In the genomic region with DNA sequence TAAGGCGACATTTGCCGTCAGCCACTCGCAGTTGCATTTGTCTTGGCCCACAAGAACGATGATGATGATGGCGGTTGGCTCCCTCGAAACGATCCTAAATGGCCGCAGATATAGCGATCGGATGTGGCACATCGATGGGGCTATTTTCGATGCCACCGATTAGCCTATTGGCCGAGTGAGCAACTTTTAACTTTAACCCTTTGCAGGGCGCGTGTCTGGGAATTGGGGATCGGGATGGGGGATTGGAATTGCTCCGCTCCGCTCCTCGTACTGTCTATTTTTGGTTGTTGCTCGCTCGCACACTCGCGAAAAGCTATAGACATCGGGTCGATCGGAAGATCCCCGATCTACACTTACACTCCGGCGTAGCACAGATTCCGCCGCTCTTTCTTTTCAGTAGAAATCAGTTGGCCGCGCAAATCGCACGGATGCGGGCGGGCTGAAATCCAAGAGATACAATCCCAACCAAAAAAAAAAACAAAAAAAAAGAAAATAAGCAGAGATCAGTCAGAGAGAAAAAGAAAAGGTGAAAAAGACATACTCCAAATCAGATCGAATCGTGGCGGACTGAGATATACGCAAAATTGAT, we compare ENCODE assay signal across 3 fruit fly cellular contexts.
A peak's percentile ranks its signal among the peaks of the same experiment; 100 is the strongest.
TF ChIP-seq lines count a peak whose summit lies in the region.

Gene CG8519 (plus strand): TSS at position 393 of the 589 bp plus-strand sequence.

- no peak for TF ChIP-seq CTCF in whole organism, embryonic (GFP tag; optimal IDR thresholded peaks at IDR 0.05; lab: Kevin White, UChicago)

TF ChIP-seq in whole organism, embryonic, 481 proteins besides CTCF, POLR2A, EP300 and RAD21 (continues in another document):
- TF ChIP-seq zen2 (GFP tag; IDR thresholded peaks at IDR 0.05; lab: Robert Waterston, UW; ENCODE audit: partially characterized antibody): 0 out of 3 replicates have a peak, but pooled peaks have one; percentile 6
- no peak for TF ChIP-seq fd96Cb (tag; optimal IDR thresholded peaks at IDR 0.05; lab: Kevin White, UChicago)
- TF ChIP-seq Trl (optimal IDR thresholded peaks at IDR 0.05; lab: Kevin White, UChicago): peak in 1 of 2 experiments; percentile 14
- TF ChIP-seq Trl (GFP tag; optimal IDR thresholded peaks at IDR 0.05; lab: Kevin White, UChicago): no peak
- 0 out of 3 replicates have a peak, but pooled peaks have one; percentile 19 for TF ChIP-seq so (GFP tag; IDR thresholded peaks at IDR 0.05; lab: Robert Waterston, UW)
- peak; percentile 27 for TF ChIP-seq CG10543 (GFP tag; optimal IDR thresholded peaks at IDR 0.05; lab: Kevin White, UChicago)
- peak in 1 of 2 experiments; percentile 85 for TF ChIP-seq Hr78 (GFP tag; optimal IDR thresholded peaks at IDR 0.05; lab: Kevin White, UChicago)
- 0 out of 3 replicates have a peak, but pooled peaks have one; percentile 6 for TF ChIP-seq Opbp (GFP tag; IDR thresholded peaks at IDR 0.05; lab: Robert Waterston, UW; ENCODE audit: partially characterized antibody)
- no peak for TF ChIP-seq slou (GFP tag; optimal IDR thresholded peaks at IDR 0.05; lab: Kevin White, UChicago)
- 0 out of 3 replicates have a peak, but pooled peaks have one; percentile 14 for TF ChIP-seq ci (GFP tag; IDR thresholded peaks at IDR 0.05; lab: Robert Waterston, UW)
- TF ChIP-seq row (GFP tag; IDR thresholded peaks at IDR 0.05; lab: Robert Waterston, UW): no peak
- no peak for TF ChIP-seq Dref (GFP tag; IDR thresholded peaks at IDR 0.05; lab: Robert Waterston, UW)
- 0 out of 3 replicates have a peak, but pooled peaks have one; percentile 29 for TF ChIP-seq CG6175 (GFP tag; IDR thresholded peaks at IDR 0.05; lab: Robert Waterston, UW)
- no peak for TF ChIP-seq nmo (GFP tag; optimal IDR thresholded peaks at IDR 0.05; lab: Kevin White, UChicago)
- peak; percentile 98 for TF ChIP-seq CG12769 (tag; optimal IDR thresholded peaks at IDR 0.05; lab: Kevin White, UChicago)
- no peak for TF ChIP-seq abd-A (tag; optimal IDR thresholded peaks at IDR 0.05; lab: Kevin White, UChicago)
- peak; percentile 82 for TF ChIP-seq Deaf1 (tag; optimal IDR thresholded peaks at IDR 0.05; lab: Kevin White, UChicago)
- TF ChIP-seq Spps (tag; optimal IDR thresholded peaks at IDR 0.05; lab: Kevin White, UChicago): no peak
- TF ChIP-seq toy (GFP tag; IDR thresholded peaks at IDR 0.05; lab: Robert Waterston, UW): no peak
- TF ChIP-seq Elba2 (GFP tag; optimal IDR thresholded peaks at IDR 0.05; lab: Kevin White, UChicago): no peak
- TF ChIP-seq CG32772 (GFP tag; IDR thresholded peaks at IDR 0.05; lab: Robert Waterston, UW): peak; percentile 36; the same call in 1 of the 2 replicates
- 0 out of 2 replicates have a peak, but pooled peaks have one; percentile 46 for TF ChIP-seq rib (GFP tag; IDR thresholded peaks at IDR 0.05; lab: Robert Waterston, UW)
- TF ChIP-seq jumu (GFP tag; optimal IDR thresholded peaks at IDR 0.05; lab: Kevin White, UChicago): no peak
- TF ChIP-seq Drgx (GFP tag; IDR thresholded peaks at IDR 0.05; lab: Robert Waterston, UW): peak; percentile 35; the same call in 1 of the 2 replicates
- TF ChIP-seq Nf-YA (GFP tag; IDR thresholded peaks at IDR 0.05; lab: Robert Waterston, UW): no peak

TF ChIP-seq in whole organism, prepupa, 60 proteins besides CTCF, POLR2A, EP300 and RAD21:
- TF ChIP-seq Hr39 (GFP tag; optimal IDR thresholded peaks at IDR 0.05; lab: Kevin White, UChicago) (no peak), eg (GFP tag; IDR thresholded peaks at IDR 0.05; lab: Robert Waterston, UW) (peak; percentile 79), CG15336 (GFP tag; IDR thresholded peaks at IDR 0.05; lab: Robert Waterston, UW) (peak; percentile 56), fkh (GFP tag; optimal IDR thresholded peaks at IDR 0.05; lab: Kevin White, UChicago) (no peak), Ets21C (GFP tag; optimal IDR thresholded peaks at IDR 0.05; lab: Kevin White, UChicago) (no peak), CG6276 (GFP tag; optimal IDR thresholded peaks at IDR 0.05; lab: Kevin White, UChicago) (peak; percentile 1), CG8119 (GFP tag; IDR thresholded peaks at IDR 0.05; lab: Robert Waterston, UW) (peak; percentile 59; the same call in 2 of the 3 replicates), CG32006 (GFP tag; optimal IDR thresholded peaks at IDR 0.05; lab: Kevin White, UChicago) (no peak)

TF ChIP-seq in whole organism, pupa, 21 proteins besides CTCF, POLR2A, EP300 and RAD21:
- TF ChIP-seq CG12605 (GFP tag; IDR thresholded peaks at IDR 0.05; lab: Robert Waterston, UW): no peak
- no peak for TF ChIP-seq CG9948 (tag; optimal IDR thresholded peaks at IDR 0.05; lab: Kevin White, UChicago)
- TF ChIP-seq rn (GFP tag; IDR thresholded peaks at IDR 0.05; lab: Robert Waterston, UW): no peak
- TF ChIP-seq CG15710 (tag; optimal IDR thresholded peaks at IDR 0.05; lab: Kevin White, UChicago): no peak
- no peak for TF ChIP-seq CG8301 (tag; optimal IDR thresholded peaks at IDR 0.05; lab: Kevin White, UChicago)
- TF ChIP-seq gl (tag; optimal IDR thresholded peaks at IDR 0.05; lab: Kevin White, UChicago): no peak
- TF ChIP-seq CG32121 (GFP tag; IDR thresholded peaks at IDR 0.05; lab: Robert Waterston, UW): peak; percentile 65
- TF ChIP-seq CG4496 (GFP tag; IDR thresholded peaks at IDR 0.05; lab: Robert Waterston, UW): peak; percentile 60; the same call in 2 of the 3 replicates
- TF ChIP-seq CG13204 (GFP tag; optimal IDR thresholded peaks at IDR 0.05; lab: Kevin White, UChicago): no peak
- no peak for TF ChIP-seq Pif1B (GFP tag; optimal IDR thresholded peaks at IDR 0.05; lab: Kevin White, UChicago)
- no peak for TF ChIP-seq CG17806 (tag; optimal IDR thresholded peaks at IDR 0.05; lab: Kevin White, UChicago)
- no peak for TF ChIP-seq Pif1A (GFP tag; optimal IDR thresholded peaks at IDR 0.05; lab: Kevin White, UChicago)
- no peak for TF ChIP-seq EcR (GFP tag; optimal IDR thresholded peaks at IDR 0.05; lab: Kevin White, UChicago)
TF ChIP-seq in whole organism, pupa: peak in this region for 2.
